Fruit fly (Drosophila melanogaster): Measurements from ENCODE around the gene vas.
A peak's percentile ranks its signal among the peaks of the same experiment; 100 is the strongest.

vas gene

dm6 chr2L:15113234-15113916 lies 51.9 kb downstream of the vas start, which contains the start of gene stc (continued):
- TF ChIP-seq fru (GFP tag; optimal IDR thresholded peaks at IDR 0.05) (peak; percentile 38), Hnf4 (GFP tag; optimal IDR thresholded peaks at IDR 0.05) (no peak)

dm6 chr2L:15117995-15118394 lies 56.5 kb downstream of the vas start:
- TF ChIP-seq Sp1 (GFP tag; optimal IDR thresholded peaks at IDR 0.05) (no peak), Myc (optimal IDR thresholded peaks at IDR 0.05) (no peak), CG32264 (GFP tag; optimal IDR thresholded peaks at IDR 0.05) (no peak), fru (GFP tag; optimal IDR thresholded peaks at IDR 0.05) (no peak), sv (GFP tag; optimal IDR thresholded peaks at IDR 0.05) (no peak), Mio (GFP tag; optimal IDR thresholded peaks at IDR 0.05) (no peak), Dif (GFP tag; optimal IDR thresholded peaks at IDR 0.05; ENCODE audit: partially characterized antibody) (no peak), tai (GFP tag; optimal IDR thresholded peaks at IDR 0.05) (no peak), N (GFP tag; optimal IDR thresholded peaks at IDR 0.05) (no peak), Rel (GFP tag; optimal IDR thresholded peaks at IDR 0.05) (no peak), Rel (tag; optimal IDR thresholded peaks at IDR 0.05) (no peak), pan (optimal IDR thresholded peaks at IDR 0.05) (no peak), Vsx2 (GFP tag; optimal IDR thresholded peaks at IDR 0.05; ENCODE audit: partially characterized antibody) (no peak), HLH106 (tag; optimal IDR thresholded peaks at IDR 0.05) (no peak), Abd-B (GFP tag; optimal IDR thresholded peaks at IDR 0.05) (no peak), br (GFP tag; optimal IDR thresholded peaks at IDR 0.05) (no peak), dsf (GFP tag; optimal IDR thresholded peaks at IDR 0.05; ENCODE audit: borderline replicate concordance) (no peak)

dm6 chr2L:15118507-15118906 lies 57.1 kb downstream of the vas start:
- no peak for TF ChIP-seq br (GFP tag; optimal IDR thresholded peaks at IDR 0.05)
- no peak for TF ChIP-seq OdsH (GFP tag; optimal IDR thresholded peaks at IDR 0.05)
- no peak for TF ChIP-seq jim (GFP tag; optimal IDR thresholded peaks at IDR 0.05)
- TF ChIP-seq tai (GFP tag; optimal IDR thresholded peaks at IDR 0.05): no peak
- TF ChIP-seq Myc (optimal IDR thresholded peaks at IDR 0.05): no peak
- TF ChIP-seq woc (GFP tag; optimal IDR thresholded peaks at IDR 0.05): no peak
- no peak for TF ChIP-seq Jra (GFP tag; optimal IDR thresholded peaks at IDR 0.05)
- TF ChIP-seq CG9705 (GFP tag; optimal IDR thresholded peaks at IDR 0.05): no peak
